Fruit fly (Drosophila melanogaster): ENCODE results near the gene sev.
A peak's percentile ranks its signal among the peaks of the same experiment; 100 is the strongest.

Gene sev

DNA sequence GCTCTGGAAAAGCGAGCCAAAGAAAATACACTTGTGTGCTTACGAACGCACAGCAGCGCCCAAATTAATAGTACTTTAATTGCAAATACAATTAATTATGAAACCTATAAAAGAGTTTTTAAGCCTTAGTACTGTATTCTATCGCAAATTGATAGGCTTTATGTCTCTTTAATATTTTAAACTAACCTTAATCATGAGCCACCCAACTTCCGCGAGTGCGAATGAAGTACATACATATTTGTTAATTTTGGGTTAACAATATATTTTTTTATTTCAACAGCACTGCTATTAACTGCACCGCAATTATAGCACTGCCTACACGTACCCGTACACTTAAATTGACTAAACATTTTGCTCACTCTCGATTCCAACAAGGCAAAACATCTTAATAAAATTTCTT, 4.9 kb downstream of the sev start (continued):
- TF ChIP-seq schlank (tag; optimal IDR thresholded peaks at IDR 0.05) (no peak), ftz-f1 (GFP tag; optimal IDR thresholded peaks at IDR 0.05) (no peak)

DNA sequence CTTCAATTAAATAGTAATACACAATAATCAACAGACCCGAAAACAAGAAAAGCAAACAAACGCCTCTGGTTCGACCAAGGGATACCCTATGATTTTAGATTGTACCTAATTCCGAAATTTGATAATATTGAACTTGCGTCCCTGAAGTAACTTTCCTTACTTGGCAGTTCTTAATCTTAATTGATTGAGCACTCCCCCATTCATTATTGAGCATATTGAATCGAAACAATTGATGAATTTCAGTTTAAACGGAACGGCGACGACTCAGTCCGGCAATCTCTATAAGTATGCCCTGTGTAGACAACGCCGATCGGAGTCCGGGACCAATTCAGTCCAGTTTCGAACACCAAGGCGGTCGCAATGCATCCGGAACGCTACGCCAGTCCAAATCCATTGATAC, 19.8 kb downstream of the sev start, which contains the start of gene CG15203:
CG15203 (plus strand) TSS at position 301 of the 400 bp plus-strand sequence.
- TF ChIP-seq CG4854 (GFP tag; optimal IDR thresholded peaks at IDR 0.05), result no peak
- no peak for TF ChIP-seq CG13123 (GFP tag; optimal IDR thresholded peaks at IDR 0.05)
- TF ChIP-seq ash1 (GFP tag; optimal IDR thresholded peaks at IDR 0.05), result no peak
- TF ChIP-seq CG15601 (tag; optimal IDR thresholded peaks at IDR 0.05), result no peak
- peak; percentile 28; the same call in 1 of the 3 replicates for TF ChIP-seq row (GFP tag; IDR thresholded peaks at IDR 0.05)
- TF ChIP-seq Neu2 (GFP tag; optimal IDR thresholded peaks at IDR 0.05; ENCODE audit: borderline replicate concordance), result no peak
- TF ChIP-seq lilli (GFP tag; optimal IDR thresholded peaks at IDR 0.05), result no peak
- TF ChIP-seq gem (tag; optimal IDR thresholded peaks at IDR 0.05), result no peak
- no peak for TF ChIP-seq dan (GFP tag; IDR thresholded peaks at IDR 0.05)
- no peak for TF ChIP-seq CG11456 (GFP tag; IDR thresholded peaks at IDR 0.05)
- TF ChIP-seq tup (GFP tag; optimal IDR thresholded peaks at IDR 0.05), result no peak
- no peak for TF ChIP-seq Chrac-16 (GFP tag; optimal IDR thresholded peaks at IDR 0.05)
- TF ChIP-seq D19B (GFP tag; optimal IDR thresholded peaks at IDR 0.05), result peak; percentile 76
- TF ChIP-seq psq (GFP tag; optimal IDR thresholded peaks at IDR 0.05), result no peak
- no peak for TF ChIP-seq CG1792 (GFP tag; optimal IDR thresholded peaks at IDR 0.05)
- no peak for TF ChIP-seq btn (GFP tag; optimal IDR thresholded peaks at IDR 0.05)
- no peak for TF ChIP-seq CG7271 (tag; optimal IDR thresholded peaks at IDR 0.05)
- TF ChIP-seq unc-4 (GFP tag; IDR thresholded peaks at IDR 0.05; ENCODE audit: partially characterized antibody), result no peak
- peak; percentile 30 for TF ChIP-seq Med (GFP tag)
- no peak for TF ChIP-seq CG7839 (tag; optimal IDR thresholded peaks at IDR 0.05)
- no peak for TF ChIP-seq sd (tag; optimal IDR thresholded peaks at IDR 0.05)

DNA sequence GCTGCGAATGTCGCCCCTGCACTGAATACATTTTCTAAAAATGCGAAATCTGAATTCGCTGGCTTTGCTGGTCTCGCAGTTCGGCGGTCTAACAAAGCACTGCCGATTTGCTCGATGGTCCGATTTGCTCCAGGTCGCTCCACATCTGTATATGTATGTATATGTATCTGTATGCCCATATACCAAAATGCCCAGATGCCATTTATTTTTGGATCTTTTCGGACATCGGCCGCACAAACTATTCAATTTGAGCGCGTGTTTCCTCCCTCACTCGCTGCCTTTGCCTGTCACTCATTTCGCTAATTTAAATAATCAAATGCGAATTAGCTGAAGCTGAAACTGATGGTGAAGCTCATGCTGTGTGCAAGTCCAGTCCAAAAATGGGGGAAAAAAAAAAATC, 23.0 kb downstream of the sev start, which contains the start of gene CG1537:
CG1537 (minus strand) TSS at position 101 of the 400 bp plus-strand sequence.
- TF ChIP-seq nerfin-2 (GFP tag; IDR thresholded peaks at IDR 0.05; ENCODE audit: partially characterized antibody) (no peak), oc (tag; optimal IDR thresholded peaks at IDR 0.05) (no peak), sqz (GFP tag; optimal IDR thresholded peaks at IDR 0.05) (no peak), sisA (GFP tag; IDR thresholded peaks at IDR 0.05) (no peak), bsh (GFP tag; optimal IDR thresholded peaks at IDR 0.05) (no peak), dan (GFP tag; IDR thresholded peaks at IDR 0.05) (no peak), CG4854 (GFP tag; optimal IDR thresholded peaks at IDR 0.05) (no peak), org-1 (GFP tag; optimal IDR thresholded peaks at IDR 0.05) (no peak), Awh (GFP tag; IDR thresholded peaks at IDR 0.05) (no peak), sna (GFP tag; IDR thresholded peaks at IDR 0.05; ENCODE audit: partially characterized antibody) (no peak), CG43689 (GFP tag; IDR thresholded peaks at IDR 0.05) (no peak), Stat92E (GFP tag; optimal IDR thresholded peaks at IDR 0.05) (no peak), BEAF-32 (GFP tag; optimal IDR thresholded peaks at IDR 0.05) (no peak), rib (GFP tag; IDR thresholded peaks at IDR 0.05) (no peak)

dm6 chrX:11059519-11059918, 26.6 kb downstream of the sev start, which contains the start of gene CG1545:
CG1545 (minus strand) TSS chrX:11059619.
- TF ChIP-seq exex (tag; optimal IDR thresholded peaks at IDR 0.05) (no peak), z (GFP tag; IDR thresholded peaks at IDR 0.05) (no peak), CG7786 (GFP tag; optimal IDR thresholded peaks at IDR 0.05) (no peak), sqz (GFP tag; optimal IDR thresholded peaks at IDR 0.05) (no peak), CG12299 (tag; optimal IDR thresholded peaks at IDR 0.05) (no peak), peb (GFP tag; IDR thresholded peaks at IDR 0.05) (no peak), CG5180 (GFP tag; optimal IDR thresholded peaks at IDR 0.05) (no peak), luna (GFP tag; optimal IDR thresholded peaks at IDR 0.05) (no peak), row (GFP tag; IDR thresholded peaks at IDR 0.05) (no peak), Med (GFP tag) (no peak), CG1233 (GFP tag; optimal IDR thresholded peaks at IDR 0.05) (no peak), slp2 (GFP tag; optimal IDR thresholded peaks at IDR 0.05) (no peak), ato (GFP tag; IDR thresholded peaks at IDR 0.05; ENCODE audit: partially characterized antibody) (no peak), ssp (GFP tag; IDR thresholded peaks at IDR 0.05) (no peak), ranshi (GFP tag; IDR thresholded peaks at IDR 0.05) (no peak), CG10209 (GFP tag; optimal IDR thresholded peaks at IDR 0.05) (no peak)
